Fruit fly (Drosophila melanogaster) whole organism, embryonic: Measurements from ENCODE around the gene ppk11.

Experiments used
- Ada2b ChIP-seq: fragments of 200-800 bp; sonication (Bioruptor generic); IDR thresholded peaks from 2 replicates; pipeline ENCODE4 v1.3.6; 2022; ENCODE audit warnings: missing biosample characterization, missing genetic modification characterization
- B-H1 ChIP-seq: fragments of 200-800 bp; sonication (Bioruptor generic); IDR thresholded peaks from 3 replicates; pipeline ENCODE4 v1.3.6; 2022; ENCODE audit warnings: missing biosample characterization, missing genetic modification characterization
- BEAF-32 ChIP-seq: fragments of 200-800 bp; sonication (Bioruptor generic); optimal IDR thresholded peaks from 3 replicates; lab custom pipeline; 2017; ENCODE audit warnings: missing biosample characterization, missing genetic modification characterization, mild to moderate bottlenecking, moderate library complexity, missing genetic modification reagents
- CG10147 ChIP-seq: fragments of 200-800 bp; sonication (Bioruptor generic); optimal IDR thresholded peaks from 2 replicates; lab custom pipeline; 2019; ENCODE audit warnings: missing biosample characterization, mild to moderate bottlenecking, missing genetic modification characterization, moderate library complexity
- CG10462 ChIP-seq: fragments of 200-800 bp; sonication (Bioruptor generic); optimal IDR thresholded peaks from 2 replicates; lab custom pipeline; 2016; ENCODE audit warnings: missing biosample characterization, missing genetic modification characterization
- CG11247 ChIP-seq: fragments of 200-800 bp; sonication (Bioruptor generic); IDR thresholded peaks from 2 replicates; pipeline ENCODE4 v1.3.6; 2022; ENCODE audit warnings: missing biosample characterization, missing genetic modification characterization
- CG11560 ChIP-seq: fragments of 200-800 bp; sonication (Bioruptor generic); IDR thresholded peaks from 3 replicates; pipeline ENCODE4 v1.3.6; 2022; ENCODE audit warnings: missing biosample characterization, missing genetic modification characterization
- CG14667 ChIP-seq: fragments of 200-800 bp; sonication (Bioruptor generic); IDR thresholded peaks from 2 replicates; pipeline ENCODE4 v1.3.6; 2022; ENCODE audit warnings: missing biosample characterization, missing genetic modification characterization
- CG16815 ChIP-seq: fragments of 200-800 bp; sonication (Bioruptor generic); optimal IDR thresholded peaks from 3 replicates; lab custom pipeline; 2017; ENCODE audit warnings: missing biosample characterization, mild to moderate bottlenecking, missing genetic modification characterization
- CG16863 ChIP-seq: fragments of 200-800 bp; sonication (Bioruptor generic); optimal IDR thresholded peaks from 3 replicates; lab custom pipeline; 2016; ENCODE audit warnings: missing biosample characterization, missing genetic modification characterization
- CG17186 ChIP-seq: fragments of 200-800 bp; sonication (Bioruptor generic); optimal IDR thresholded peaks from 3 replicates; lab custom pipeline; 2017; ENCODE audit warnings: missing biosample characterization, missing genetic modification reagents, missing genetic modification characterization
- CG2199 ChIP-seq: fragments of 200-800 bp; sonication (Bioruptor generic); IDR thresholded peaks from 3 replicates; pipeline ENCODE4 v1.3.6; 2022; ENCODE audit warnings: missing biosample characterization, missing genetic modification characterization
- CG31224 ChIP-seq: fragments of 200-800 bp; sonication (Bioruptor generic); IDR thresholded peaks from 2 replicates; pipeline ENCODE4 v1.3.6; 2022; ENCODE audit warnings: missing biosample characterization, missing genetic modification characterization
- CG32532 ChIP-seq: fragments of 200-800 bp; sonication (Bioruptor generic); IDR thresholded peaks from 2 replicates; pipeline ENCODE4 v1.3.6; 2022; ENCODE audit warnings: missing biosample characterization, missing genetic modification characterization
- CG3726 ChIP-seq: fragments of 200-800 bp; sonication (Bioruptor generic); IDR thresholded peaks from 3 replicates; pipeline ENCODE4, ENCODE4 v1.3.6; 2022; ENCODE audit warnings: missing biosample characterization, missing genetic modification characterization
- CG3995 ChIP-seq: fragments of 200-800 bp; sonication (Bioruptor generic); optimal IDR thresholded peaks from 3 replicates; lab custom pipeline; 2016; ENCODE audit warnings: missing biosample characterization, missing genetic modification characterization
- CG7786 ChIP-seq: fragments of 200-800 bp; sonication (Bioruptor generic); optimal IDR thresholded peaks from 2 replicates; lab custom pipeline; 2016; ENCODE audit warnings: missing biosample characterization, missing genetic modification characterization
- CG8281 ChIP-seq: fragments of 200-800 bp; sonication (Bioruptor generic); optimal IDR thresholded peaks from 2 replicates; lab custom pipeline; 2018; ENCODE audit warnings: missing biosample characterization, mild to moderate bottlenecking, missing genetic modification characterization, moderate library complexity
- CG8478 ChIP-seq: fragments of >200 bp; optimal IDR thresholded peaks from 2 replicates; lab custom pipeline; 2018
- CG8924 ChIP-seq: fragments of 200-800 bp; optimal IDR thresholded peaks from 3 replicates; lab custom pipeline; 2019; ENCODE audit warnings: missing biosample characterization, mild to moderate bottlenecking, missing genetic modification characterization, moderate library complexity
- Deaf1 ChIP-seq: fragments of 200-800 bp; optimal IDR thresholded peaks from 3 replicates; lab custom pipeline; 2019; ENCODE audit warnings: missing biosample characterization, mild to moderate bottlenecking, missing genetic modification characterization, moderate library complexity
- Dref ChIP-seq: fragments of 200-800 bp; sonication (Bioruptor generic); IDR thresholded peaks from 2 replicates; pipeline ENCODE4 v1.3.6; 2022; ENCODE audit warnings: missing biosample characterization, missing genetic modification characterization
- Elba2 ChIP-seq: fragments of 200-800 bp; sonication (Bioruptor generic); optimal IDR thresholded peaks from 3 replicates; lab custom pipeline; 2016; ENCODE audit warnings: missing biosample characterization, missing genetic modification characterization
- Gug ChIP-seq: fragments of 200-800 bp; sonication (Bioruptor generic); IDR thresholded peaks from 4 replicates; pipeline ENCODE4 v1.3.6; 2022; ENCODE audit warnings: missing biosample characterization, missing genetic modification characterization
- HLH3B ChIP-seq: fragments of 200-800 bp; sonication (Bioruptor generic); IDR thresholded peaks from 2 replicates; pipeline ENCODE4 v1.3.6; 2022; ENCODE audit warnings: missing biosample characterization, missing genetic modification characterization
- HLH54F ChIP-seq: fragments of 200-800 bp; sonication (Bioruptor generic); optimal IDR thresholded peaks from 3 replicates; lab custom pipeline; 2016; ENCODE audit warnings: missing biosample characterization, missing genetic modification characterization
- HmgZ ChIP-seq: fragments of 200-800 bp; sonication (Bioruptor generic); optimal IDR thresholded peaks from 2 replicates; lab custom pipeline; 2018; ENCODE audit warnings: missing biosample characterization, mild to moderate bottlenecking, missing genetic modification characterization
- Hr39 ChIP-seq: fragments of >200 bp; optimal IDR thresholded peaks from 2 replicates; lab custom pipeline; 2017
- Hr78 ChIP-seq, 2 experiments: fragments of 200-800 bp in 1 of 2; fragments of >200 bp in 1 of 2; sonication (Bioruptor generic) in 1 of 2; optimal IDR thresholded peaks; 2 replicates each; lab custom pipeline; 2017 to 2019; ENCODE audit warnings: missing biosample characterization in 2 of 2, missing genetic modification characterization in 2 of 2, mild to moderate bottlenecking in 1 of 2, moderate library complexity in 1 of 2
- Opbp ChIP-seq: fragments of 200-800 bp; sonication (Bioruptor generic); IDR thresholded peaks from 3 replicates; pipeline ENCODE4 v1.3.6; 2022; ENCODE audit warnings: missing biosample characterization, missing genetic modification characterization; ENCODE audit not compliant: partially characterized antibody
- Pdp1 ChIP-seq, 2 experiments: fragments of 200-800 bp; sonication (Bioruptor generic); optimal IDR thresholded peaks; 3 replicates each; lab custom pipeline; 2016; ENCODE audit warnings: missing biosample characterization in 2 of 2, missing genetic modification characterization in 2 of 2, mild to moderate bottlenecking in 1 of 2, moderate library complexity in 1 of 2
- aop ChIP-seq: fragments of 200-800 bp; sonication (Bioruptor generic); IDR thresholded peaks from 2 replicates; pipeline ENCODE4 v1.3.6; 2022; ENCODE audit warnings: missing biosample characterization, missing genetic modification characterization
- bbx ChIP-seq: fragments of 200-800 bp; sonication (Bioruptor generic); IDR thresholded peaks from 2 replicates; pipeline ENCODE4 v1.3.6; 2022; ENCODE audit warnings: missing biosample characterization, missing genetic modification characterization; ENCODE audit not compliant: partially characterized antibody
- bigmax ChIP-seq: fragments of 200-800 bp; sonication (Bioruptor generic); optimal IDR thresholded peaks from 2 replicates; lab custom pipeline; 2018; ENCODE audit warnings: missing biosample characterization, mild to moderate bottlenecking, missing genetic modification characterization
- danr ChIP-seq: fragments of 200-800 bp; sonication (Bioruptor generic); IDR thresholded peaks from 2 replicates; pipeline ENCODE4 v1.3.6; 2022; ENCODE audit warnings: missing biosample characterization, missing genetic modification characterization
- dati ChIP-seq: fragments of 200-800 bp; sonication (Bioruptor generic); IDR thresholded peaks from 2 replicates; pipeline ENCODE4 v1.3.6; 2022; ENCODE audit warnings: missing biosample characterization, missing genetic modification characterization
- disco-r ChIP-seq: fragments of 200-800 bp; sonication (Bioruptor generic); optimal IDR thresholded peaks from 2 replicates; lab custom pipeline; 2016; ENCODE audit warnings: missing biosample characterization, missing genetic modification characterization
- dm ChIP-seq: fragments of 200-800 bp; sonication (Bioruptor generic); optimal IDR thresholded peaks from 3 replicates; lab custom pipeline; 2016; ENCODE audit warnings: missing biosample characterization, missing genetic modification characterization
- dmrt11E ChIP-seq: fragments of 200-800 bp; sonication (Bioruptor generic); optimal IDR thresholded peaks from 3 replicates; lab custom pipeline; 2018; ENCODE audit warnings: missing biosample characterization, mild to moderate bottlenecking, missing genetic modification characterization, moderate library complexity
- dysf ChIP-seq: fragments of 200-800 bp; sonication (Bioruptor generic); IDR thresholded peaks from 3 replicates; pipeline ENCODE4 v1.3.6; 2022; ENCODE audit warnings: missing biosample characterization, missing genetic modification characterization
- grau ChIP-seq: fragments of 200-800 bp; optimal IDR thresholded peaks from 3 replicates; lab custom pipeline; 2019; ENCODE audit warnings: missing biosample characterization, mild to moderate bottlenecking, missing genetic modification characterization, moderate library complexity
- ind ChIP-seq: fragments of 200-800 bp; sonication (Bioruptor generic); optimal IDR thresholded peaks from 3 replicates; lab custom pipeline; 2016; ENCODE audit warnings: missing biosample characterization, missing genetic modification characterization
- ken ChIP-seq: fragments of 200-800 bp; sonication (Bioruptor generic); IDR thresholded peaks from 3 replicates; pipeline ENCODE4 v1.3.6; 2022; ENCODE audit warnings: missing biosample characterization, missing genetic modification characterization
- knrl ChIP-seq: fragments of 200-800 bp; sonication (Bioruptor generic); IDR thresholded peaks from 3 replicates; pipeline ENCODE4 v1.3.6; 2022; ENCODE audit warnings: missing biosample characterization, missing genetic modification characterization; ENCODE audit not compliant: partially characterized antibody
- mld ChIP-seq: fragments of 200-800 bp; sonication (Bioruptor generic); IDR thresholded peaks from 3 replicates; pipeline ENCODE4 v1.3.6; 2022; ENCODE audit warnings: missing biosample characterization, missing genetic modification characterization; ENCODE audit not compliant: partially characterized antibody
- nmo ChIP-seq: fragments of 200-800 bp; sonication (Bioruptor generic); optimal IDR thresholded peaks from 2 replicates; lab custom pipeline; 2018; ENCODE audit warnings: missing biosample characterization, mild to moderate bottlenecking, missing genetic modification characterization, moderate library complexity
- onecut ChIP-seq: fragments of 200-800 bp; sonication (Bioruptor generic); IDR thresholded peaks from 2 replicates; pipeline ENCODE4 v1.3.6; 2022; ENCODE audit warnings: missing biosample characterization, missing genetic modification characterization
- org-1 ChIP-seq: fragments of 200-800 bp; sonication (Bioruptor generic); optimal IDR thresholded peaks from 2 replicates; lab custom pipeline; 2017; ENCODE audit warnings: missing biosample characterization, missing genetic modification characterization
- pfk ChIP-seq: fragments of 200-800 bp; sonication (Bioruptor generic); optimal IDR thresholded peaks from 2 replicates; lab custom pipeline; 2018; ENCODE audit warnings: missing biosample characterization, mild to moderate bottlenecking, missing genetic modification characterization, moderate library complexity
- scrt ChIP-seq: fragments of 200-800 bp; sonication (Bioruptor generic); optimal IDR thresholded peaks from 2 replicates; lab custom pipeline; 2018; ENCODE audit warnings: missing biosample characterization, mild to moderate bottlenecking, missing genetic modification characterization, moderate library complexity
- sqz ChIP-seq: fragments of 200-800 bp; sonication (Bioruptor generic); optimal IDR thresholded peaks from 3 replicates; lab custom pipeline; 2018; ENCODE audit warnings: missing biosample characterization, mild to moderate bottlenecking, missing genetic modification characterization
- wor ChIP-seq: fragments of 200-800 bp; sonication (Bioruptor generic); IDR thresholded peaks from 2 replicates; pipeline ENCODE4 v1.3.6; 2022; ENCODE audit warnings: missing biosample characterization, missing genetic modification characterization

The ppk11 gene

dm6 chr2L:9782176-9782581 is 7.3 kb upstream of the ppk11 start, which contains the start of gene IP3K1 (continued):
- TF ChIP-seq danr (GFP tag; lab: Robert Waterston, UW) (no peak), CG32532 (GFP tag; lab: Robert Waterston, UW) (peak; percentile 83), dati (no peak), wor (GFP tag; lab: Robert Waterston, UW) (no peak), org-1 (GFP tag; lab: Kevin White, UChicago) (no peak), knrl (GFP tag; lab: Robert Waterston, UW) (no peak), CG8281 (tag; lab: Kevin White, UChicago) (no peak), CG3726 (GFP tag; lab: Robert Waterston, UW) (no peak), Opbp (GFP tag; lab: Robert Waterston, UW) (0 out of 3 replicates have a peak, but pooled peaks have one; percentile 53), Pdp1 (GFP tag; optimal IDR thresholded peaks at IDR 0.05; lab: Kevin White, UChicago) (peak in 1 of 2 experiments; percentile 80), grau (peak; percentile 40), CG8924 (tag; lab: Kevin White, UChicago) (no peak), Deaf1 (tag; lab: Kevin White, UChicago) (peak; percentile 100), disco-r (GFP tag; lab: Kevin White, UChicago) (no peak), bigmax (GFP tag; lab: Kevin White, UChicago) (no peak), CG10147 (GFP tag; lab: Kevin White, UChicago) (peak; percentile 20), ind (GFP tag; lab: Kevin White, UChicago) (no peak), dm (no peak), HLH3B (GFP tag; lab: Robert Waterston, UW) (peak; percentile 43; the same call in 1 of the 2 replicates), CG11247 (peak; percentile 48; the same call in 1 of the 2 replicates), Hr78 (GFP tag; optimal IDR thresholded peaks at IDR 0.05; lab: Kevin White, UChicago) (no peak), B-H1 (GFP tag; lab: Robert Waterston, UW) (no peak), scrt (peak; percentile 15), onecut (GFP tag; lab: Robert Waterston, UW) (peak; percentile 25; the same call in 1 of the 2 replicates), CG10462 (GFP tag; lab: Kevin White, UChicago) (no peak), Dref (GFP tag; lab: Robert Waterston, UW) (0 out of 2 replicates have a peak, but pooled peaks have one; percentile 10), CG11560 (no peak), nmo (GFP tag; lab: Kevin White, UChicago) (no peak), CG8478 (lab: Kevin White, UChicago) (no peak), dmrt11E (tag; lab: Kevin White, UChicago) (no peak), Hr39 (lab: Kevin White, UChicago) (no peak), Elba2 (no peak), bbx (peak; percentile 74), aop (GFP tag; lab: Robert Waterston, UW) (no peak), CG2199 (GFP tag; lab: Robert Waterston, UW) (0 out of 3 replicates have a peak, but pooled peaks have one; percentile 70), pfk (no peak), CG17186 (GFP tag; lab: Kevin White, UChicago) (no peak), dysf (peak; percentile 32; the same call in 1 of the 3 replicates), HLH54F (GFP tag; lab: Kevin White, UChicago) (peak; percentile 28), BEAF-32 (no peak), HmgZ (tag; lab: Kevin White, UChicago) (peak; percentile 73), Gug (GFP tag; lab: Robert Waterston, UW) (0 out of 4 replicates have a peak, but pooled peaks have one; percentile 19), sqz (GFP tag; lab: Kevin White, UChicago) (peak; percentile 25), Ada2b (GFP tag; lab: Robert Waterston, UW) (peak; percentile 39; the same call in 1 of the 2 replicates), CG16815 (GFP tag; lab: Kevin White, UChicago) (no peak), CG14667 (GFP tag; lab: Robert Waterston, UW) (no peak), CG16863 (GFP tag; lab: Kevin White, UChicago) (no peak), ken (GFP tag; lab: Robert Waterston, UW) (no peak), CG3995 (GFP tag; lab: Kevin White, UChicago) (no peak), mld (GFP tag; lab: Robert Waterston, UW) (peak; percentile 49; the same call in 1 of the 3 replicates), CG7786 (GFP tag; lab: Kevin White, UChicago) (peak; percentile 8), CG31224 (no peak)
